Fruit fly (Drosophila melanogaster): ENCODE measurements around the gene CG7565.

The CG7565 gene

dm6 chr3L:8057423-8057822 is 34.2 kb downstream of the CG7565 start:
- TF ChIP-seq Hnf4 (GFP tag; optimal IDR thresholded peaks at IDR 0.05): no peak
- TF ChIP-seq Dif (GFP tag; optimal IDR thresholded peaks at IDR 0.05; ENCODE audit: partially characterized antibody): peak; percentile 40

- TF ChIP-seq Hnf4 (GFP tag; optimal IDR thresholded peaks at IDR 0.05) (peak; percentile 45), Dif (GFP tag; optimal IDR thresholded peaks at IDR 0.05; ENCODE audit: partially characterized antibody) (no peak), OdsH (GFP tag; optimal IDR thresholded peaks at IDR 0.05) (peak; percentile 72), sage (GFP tag; optimal IDR thresholded peaks at IDR 0.05) (no peak), Dfd (GFP tag; optimal IDR thresholded peaks at IDR 0.05) (no peak), Hr78 (GFP tag; optimal IDR thresholded peaks at IDR 0.05) (no peak), ey (GFP tag; optimal IDR thresholded peaks at IDR 0.05) (peak; percentile 73), jim (GFP tag; optimal IDR thresholded peaks at IDR 0.05) (no peak), Sp1 (GFP tag; optimal IDR thresholded peaks at IDR 0.05) (peak; percentile 64), usp (GFP tag; optimal IDR thresholded peaks at IDR 0.05) (no peak), CrebA (GFP tag; optimal IDR thresholded peaks at IDR 0.05; ENCODE audit: borderline replicate concordance) (no peak), dl (GFP tag; optimal IDR thresholded peaks at IDR 0.05; ENCODE audit: insufficient read depth in 1 of 2, partially characterized antibody in 2 of 2) (no peak), brk (GFP tag; optimal IDR thresholded peaks at IDR 0.05) (no peak), CG9705 (GFP tag; optimal IDR thresholded peaks at IDR 0.05) (peak; percentile 43), rgr (GFP tag; optimal IDR thresholded peaks at IDR 0.05) (peak; percentile 62), fru (GFP tag; optimal IDR thresholded peaks at IDR 0.05) (peak; percentile 82), Myc (optimal IDR thresholded peaks at IDR 0.05) (no peak), woc (GFP tag; optimal IDR thresholded peaks at IDR 0.05) (peak; percentile 64), psq (GFP tag; optimal IDR thresholded peaks at IDR 0.05) (peak; percentile 62), HLH106 (tag; optimal IDR thresholded peaks at IDR 0.05) (peak; percentile 71), tai (GFP tag; optimal IDR thresholded peaks at IDR 0.05) (peak; percentile 2), br (GFP tag; optimal IDR thresholded peaks at IDR 0.05) (peak; percentile 71), dmrt93B (GFP tag; optimal IDR thresholded peaks at IDR 0.05) (peak; percentile 38), N (GFP tag; optimal IDR thresholded peaks at IDR 0.05) (no peak), Jra (GFP tag; optimal IDR thresholded peaks at IDR 0.05) (peak; percentile 26), Vsx2 (GFP tag; optimal IDR thresholded peaks at IDR 0.05; ENCODE audit: partially characterized antibody) (no peak), Abd-B (GFP tag; optimal IDR thresholded peaks at IDR 0.05) (no peak), dsf (GFP tag; optimal IDR thresholded peaks at IDR 0.05; ENCODE audit: borderline replicate concordance) (no peak), Mio (GFP tag; optimal IDR thresholded peaks at IDR 0.05) (no peak), CG32264 (GFP tag; optimal IDR thresholded peaks at IDR 0.05) (no peak), sv (GFP tag; optimal IDR thresholded peaks at IDR 0.05) (no peak), pan (optimal IDR thresholded peaks at IDR 0.05) (no peak), h (GFP tag; optimal IDR thresholded peaks at IDR 0.05) (peak; percentile 68), Hr83 (GFP tag; optimal IDR thresholded peaks at IDR 0.05; ENCODE audit: poor library complexity, severe bottlenecking) (no peak), foxo (GFP tag; optimal IDR thresholded peaks at IDR 0.05) (peak in 1 of 2 experiments; percentile 80), Rel (GFP tag; optimal IDR thresholded peaks at IDR 0.05) (no peak), Rel (tag; optimal IDR thresholded peaks at IDR 0.05) (peak; percentile 89), lola (GFP tag; optimal IDR thresholded peaks at IDR 0.05) (no peak), GATAd (GFP tag; optimal IDR thresholded peaks at IDR 0.05) (no peak)
Measured at dm6 chr3L:8056740-8057253, 34.8 kb downstream of the CG7565 start.

- no peak for TF ChIP-seq sage (GFP tag; optimal IDR thresholded peaks at IDR 0.05)
- TF ChIP-seq Rel (GFP tag; optimal IDR thresholded peaks at IDR 0.05): no peak
- peak; percentile 77 for TF ChIP-seq Rel (tag; optimal IDR thresholded peaks at IDR 0.05)
- no peak for TF ChIP-seq GATAd (GFP tag; optimal IDR thresholded peaks at IDR 0.05)
- TF ChIP-seq brk (GFP tag; optimal IDR thresholded peaks at IDR 0.05): peak; percentile 18
- TF ChIP-seq Hr78 (GFP tag; optimal IDR thresholded peaks at IDR 0.05): no peak
- TF ChIP-seq Hr83 (GFP tag; optimal IDR thresholded peaks at IDR 0.05; ENCODE audit: poor library complexity, severe bottlenecking): no peak
- peak; percentile 74 for TF ChIP-seq CrebA (GFP tag; optimal IDR thresholded peaks at IDR 0.05; ENCODE audit: borderline replicate concordance)
- no peak for TF ChIP-seq N (GFP tag; optimal IDR thresholded peaks at IDR 0.05)
- TF ChIP-seq Abd-B (GFP tag; optimal IDR thresholded peaks at IDR 0.05): no peak
- no peak for TF ChIP-seq Sp1 (GFP tag; optimal IDR thresholded peaks at IDR 0.05)
- no peak for TF ChIP-seq Mio (GFP tag; optimal IDR thresholded peaks at IDR 0.05)
- no peak for TF ChIP-seq woc (GFP tag; optimal IDR thresholded peaks at IDR 0.05)
- no peak for TF ChIP-seq Dfd (GFP tag; optimal IDR thresholded peaks at IDR 0.05)
- TF ChIP-seq OdsH (GFP tag; optimal IDR thresholded peaks at IDR 0.05): no peak
- TF ChIP-seq jim (GFP tag; optimal IDR thresholded peaks at IDR 0.05): no peak
- TF ChIP-seq Dif (GFP tag; optimal IDR thresholded peaks at IDR 0.05; ENCODE audit: partially characterized antibody): peak; percentile 80
- TF ChIP-seq h (GFP tag; optimal IDR thresholded peaks at IDR 0.05): no peak
- no peak for TF ChIP-seq pan (optimal IDR thresholded peaks at IDR 0.05)
- no peak for TF ChIP-seq CG32264 (GFP tag; optimal IDR thresholded peaks at IDR 0.05)
- TF ChIP-seq tai (GFP tag; optimal IDR thresholded peaks at IDR 0.05): no peak
- TF ChIP-seq ey (GFP tag; optimal IDR thresholded peaks at IDR 0.05): no peak
- TF ChIP-seq br (GFP tag; optimal IDR thresholded peaks at IDR 0.05): no peak
- no peak for TF ChIP-seq Myc (optimal IDR thresholded peaks at IDR 0.05)
- no peak for TF ChIP-seq usp (GFP tag; optimal IDR thresholded peaks at IDR 0.05)
- peak; percentile 65 to 74 for TF ChIP-seq dl (GFP tag; optimal IDR thresholded peaks at IDR 0.05; ENCODE audit: insufficient read depth in 1 of 2, partially characterized antibody in 2 of 2)
Measured at dm6 chr3L:8056325-8056724, 35.3 kb downstream of the CG7565 start.

Measured in whole organism, wandering third instar larva.